Fruit fly (Drosophila melanogaster) Kc167 (cell line): ENCODE results near the gene CG7903.

Experiments
- Sin3A ChIP-seq: fragments of >200 bp; optimal IDR thresholded peaks from 2 replicates; lab custom pipeline; 2018; ENCODE audit warnings: missing external identifiers
- insv ChIP-seq: fragments of >200 bp; optimal IDR thresholded peaks from 3 replicates; lab custom pipeline; 2018; ENCODE audit warnings: missing external identifiers
- ttk ChIP-seq: sonication (Bioruptor generic); optimal IDR thresholded peaks from 2 replicates; lab custom pipeline; 2017; ENCODE audit warnings: missing external identifiers

DNA sequence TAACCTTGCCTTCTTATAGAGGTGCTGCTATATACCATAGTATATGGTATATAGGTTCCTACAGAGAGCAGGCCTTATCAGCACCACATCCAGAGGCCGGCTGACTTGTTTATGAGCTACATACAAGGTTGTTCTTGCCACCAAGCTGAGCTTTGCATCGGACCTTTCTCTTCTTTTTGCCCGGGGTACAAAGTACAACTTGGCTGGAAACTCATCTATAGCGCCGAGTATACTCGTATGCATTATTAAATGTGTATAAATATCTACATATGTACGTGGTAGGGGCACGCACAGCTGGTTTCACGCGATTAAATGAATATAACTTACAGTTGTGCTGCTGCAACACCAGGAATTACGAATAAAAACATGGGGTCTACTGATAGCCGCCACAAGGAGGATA lies 18.9 kb upstream of the CG7903 start:
- TF ChIP-seq Sin3A: no peak
- TF ChIP-seq insv (lab: Kevin White, UChicago): no peak
- no peak for TF ChIP-seq ttk (lab: Kevin White, UChicago)
